Worm (Caenorhabditis elegans) whole organism, late embryonic: ENCODE measurements around the gene srx-137.

Experiments used
- ceh-31 ChIP-seq: sonication (generic microtip); optimal IDR thresholded peaks from 2 replicates; lab custom pipeline; 2016; ENCODE audit warnings: missing genetic modification characterization, missing compliant biosample characterization
- hlh-8 ChIP-seq: sonication (generic microtip); optimal IDR thresholded peaks from 2 replicates; lab custom pipeline; 2016; ENCODE audit warnings: missing genotype, missing genetic modification characterization, missing compliant biosample characterization
- pha-4 ChIP-seq: fragments of 150-350 bp; optimal IDR thresholded peaks from 2 replicates; lab custom pipeline; 2018; ENCODE audit warnings: missing biosample characterization, missing genetic modification reagents, missing genetic modification characterization
- tbx-2 ChIP-seq: sonication (generic microtip); optimal IDR thresholded peaks from 2 replicates; lab custom pipeline; 2016; ENCODE audit warnings: missing genetic modification characterization, missing compliant biosample characterization
- unc-55 ChIP-seq: sonication (generic microtip); optimal IDR thresholded peaks from 2 replicates; lab custom pipeline; 2017; ENCODE audit warnings: missing biosample characterization, missing genetic modification reagents, missing genetic modification characterization

- TF ChIP-seq hlh-8 (tag; lab: Kevin White, UChicago) (no peak), tbx-2 (tag; lab: Kevin White, UChicago) (no peak), unc-55 (GFP tag; lab: Kevin White, UChicago) (no peak), ceh-31 (tag; lab: Kevin White, UChicago) (no peak), pha-4 (tag; lab: Kevin White, UChicago) (no peak)
Measured at ce11 chrV:13880607-13881006, 18.0 kb downstream of the srx-137 start, which contains the start of gene T22G5.3.
